Fruit fly (Drosophila melanogaster): ENCODE data around the gene CG12814.
A peak's percentile ranks its signal among the peaks of the same experiment; 100 is the strongest.

The CG12814 gene

dm6 chr3R:10189520-10189919, at the start of gene CG12814:
Gene CG12814, minus strand, starts transcription at chr3R:10189603.
- no peak for TF ChIP-seq CTCF (optimal IDR thresholded peaks at IDR 0.05)
- TF ChIP-seq CG8478 (optimal IDR thresholded peaks at IDR 0.05) = no peak

- TF ChIP-seq CTCF (optimal IDR thresholded peaks at IDR 0.05) = no peak
- TF ChIP-seq CG8478 (optimal IDR thresholded peaks at IDR 0.05) = no peak
Measured at dm6 chr3R:10227990-10228389, 38.6 kb upstream of the CG12814 start.

dm6 chr3R:10226132-10227023, 37.0 kb upstream of the CG12814 start:
- TF ChIP-seq CTCF (optimal IDR thresholded peaks at IDR 0.05) (no peak), CG8478 (optimal IDR thresholded peaks at IDR 0.05) (no peak)

- TF ChIP-seq CG8478 (optimal IDR thresholded peaks at IDR 0.05) = no peak
Measured at dm6 chr3R:10225390-10225789, 36.0 kb upstream of the CG12814 start, which contains the start of gene CG42795. Gene CG42795, plus strand, starts transcription at chr3R:10225690.

dm6 chr3R:10224594-10224993, 35.2 kb upstream of the CG12814 start, which contains the start of the genes CG12817 and CG34107:
Gene CG12817, minus strand, starts transcription at chr3R:10224725.
Gene CG34107, plus strand, starts transcription at chr3R:10224909.
- TF ChIP-seq CG8478 (optimal IDR thresholded peaks at IDR 0.05) (no peak), CTCF (optimal IDR thresholded peaks at IDR 0.05) (no peak)

dm6 chr3R:10222416-10222815, 33.0 kb upstream of the CG12814 start, which contains the start of gene CG12420:
Gene CG12420, plus strand, starts transcription at chr3R:10222698.
- TF ChIP-seq CG8478 (optimal IDR thresholded peaks at IDR 0.05) (no peak), CTCF (optimal IDR thresholded peaks at IDR 0.05) (no peak)

dm6 chr3R:10217998-10218397, 28.6 kb upstream of the CG12814 start:
- TF ChIP-seq CG8478 (optimal IDR thresholded peaks at IDR 0.05) (no peak), CTCF (optimal IDR thresholded peaks at IDR 0.05) (no peak)

dm6 chr3R:10213430-10213829, 24.0 kb upstream of the CG12814 start:
- TF ChIP-seq CTCF (optimal IDR thresholded peaks at IDR 0.05) (no peak), CG8478 (optimal IDR thresholded peaks at IDR 0.05) (no peak)

dm6 chr3R:10212799-10213198, 23.4 kb upstream of the CG12814 start, which contains the start of gene Timp:
Gene Timp, minus strand, starts transcription at chr3R:10213007.
- TF ChIP-seq CG8478 (optimal IDR thresholded peaks at IDR 0.05) (no peak), CTCF (optimal IDR thresholded peaks at IDR 0.05) (no peak)

- TF ChIP-seq CG8478 (optimal IDR thresholded peaks at IDR 0.05) = no peak
- TF ChIP-seq CTCF (optimal IDR thresholded peaks at IDR 0.05) = no peak
Measured at dm6 chr3R:10206740-10207139, 17.3 kb upstream of the CG12814 start.

- TF ChIP-seq CTCF (optimal IDR thresholded peaks at IDR 0.05) (peak; percentile 87 to 91), CG8478 (optimal IDR thresholded peaks at IDR 0.05) (no peak)
Measured at dm6 chr3R:10203554-10203953, 14.2 kb upstream of the CG12814 start.

dm6 chr3R:10190084-10190782, 830 bp upstream of the CG12814 start, which contains the start of gene Syn:
Gene Syn, plus strand, starts transcription at chr3R:10190689.
- no peak for TF ChIP-seq CTCF (optimal IDR thresholded peaks at IDR 0.05)
- TF ChIP-seq CG8478 (optimal IDR thresholded peaks at IDR 0.05) = no peak

- TF ChIP-seq CTCF (optimal IDR thresholded peaks at IDR 0.05) (no peak), CG8478 (optimal IDR thresholded peaks at IDR 0.05) (no peak)
Measured at dm6 chr3R:10185986-10186385, 3.4 kb downstream of the CG12814 start.

dm6 chr3R:10176927-10177511, 12.4 kb downstream of the CG12814 start:
- no peak for TF ChIP-seq CG8478 (optimal IDR thresholded peaks at IDR 0.05)
- TF ChIP-seq CTCF (optimal IDR thresholded peaks at IDR 0.05) = no peak

- no peak for TF ChIP-seq CTCF (optimal IDR thresholded peaks at IDR 0.05)
- TF ChIP-seq CG8478 (optimal IDR thresholded peaks at IDR 0.05) = no peak
Measured at dm6 chr3R:10170356-10170876, 19.0 kb downstream of the CG12814 start, which contains the start of gene Best1. Gene Best1, minus strand, starts transcription at chr3R:10170487.

All from S2 (cell line).